Worm (Caenorhabditis elegans): ENCODE measurements around the gene F38B7.3.

Gene F38B7.3

ce11 chrV:11572803-11573490 is 24.0 kb downstream of the F38B7.3 start, which contains the start of the genes H12C20.7 and nhr-68:
TSS of gene H12C20.7 (minus strand) at chrV:11572990.
TSS of gene nhr-68 (plus strand) at chrV:11573440.
- peak; percentile 62 for TF ChIP-seq lin-38 (GFP tag; IDR thresholded peaks at IDR 0.05)
- TF ChIP-seq daf-19 (GFP tag; conservative IDR thresholded peaks at IDR 0.05): 0 out of 2 replicates have a peak, but pooled peaks have one; percentile 40
- peak; percentile 96 for TF ChIP-seq cey-2 (tag; optimal IDR thresholded peaks at IDR 0.05; ENCODE audit: borderline replicate concordance, insufficient read depth)
- TF ChIP-seq jun-1 (tag; optimal IDR thresholded peaks at IDR 0.05): peak; percentile 37
- no peak for TF ChIP-seq madf-5 (GFP tag; IDR thresholded peaks at IDR 0.05)
- TF ChIP-seq nhr-111 (GFP tag; optimal IDR thresholded peaks at IDR 0.05): no peak
- TF ChIP-seq lir-3 (tag; optimal IDR thresholded peaks at IDR 0.05): no peak
- TF ChIP-seq nhr-6 (tag; optimal IDR thresholded peaks at IDR 0.05): peak; percentile 48
- peak; percentile 59 for TF ChIP-seq pqm-1 (tag; optimal IDR thresholded peaks at IDR 0.05)
- no peak for TF ChIP-seq zip-11 (GFP tag; IDR thresholded peaks at IDR 0.05)
- no peak for TF ChIP-seq snpc-1.2 (GFP tag; IDR thresholded peaks at IDR 0.05)
- no peak for TF ChIP-seq R02D3.7 (tag; optimal IDR thresholded peaks at IDR 0.05)
- TF ChIP-seq zfp-3 (GFP tag; conservative IDR thresholded peaks at IDR 0.05): peak; percentile 86
- TF ChIP-seq nhr-102 (tag; optimal IDR thresholded peaks at IDR 0.05): peak; percentile 97
- TF ChIP-seq lin-39 (tag; optimal IDR thresholded peaks at IDR 0.05): no peak
- TF ChIP-seq attf-4 (tag; optimal IDR thresholded peaks at IDR 0.05): no peak
- TF ChIP-seq dve-1 (tag; optimal IDR thresholded peaks at IDR 0.05; ENCODE audit: insufficient read depth): peak; percentile 99
- TF ChIP-seq Y48G9A.11 (GFP tag; IDR thresholded peaks at IDR 0.05): no peak
- no peak for TF ChIP-seq ZK546.5 (tag; optimal IDR thresholded peaks at IDR 0.05)
- peak; percentile 38 for TF ChIP-seq rbr-2 (tag; optimal IDR thresholded peaks at IDR 0.05)
- peak; percentile 54; the same call in 1 of the 2 replicates for TF ChIP-seq arid-1 (GFP tag; conservative IDR thresholded peaks at IDR 0.05)
- peak; percentile 21 for TF ChIP-seq fos-1 (tag; optimal IDR thresholded peaks at IDR 0.05)
- no peak for TF ChIP-seq F37D6.2 (tag; optimal IDR thresholded peaks at IDR 0.05)
- no peak for TF ChIP-seq ceh-82 (tag; optimal IDR thresholded peaks at IDR 0.05)
- no peak for TF ChIP-seq ceh-62 (tag; optimal IDR thresholded peaks at IDR 0.05)
- TF ChIP-seq skn-1 (tag; optimal IDR thresholded peaks at IDR 0.05): no peak
- no peak for TF ChIP-seq sdz-12 (GFP tag; optimal IDR thresholded peaks at IDR 0.05)
- peak; percentile 55 for TF ChIP-seq zip-2 (tag; optimal IDR thresholded peaks at IDR 0.05)
- no peak for TF ChIP-seq egl-43 (GFP tag; IDR thresholded peaks at IDR 0.05)
- no peak for TF ChIP-seq tag-97 (GFP tag; IDR thresholded peaks at IDR 0.05)
- TF ChIP-seq zag-1 (tag; optimal IDR thresholded peaks at IDR 0.05): no peak
- no peak for TF ChIP-seq F49E8.2 (tag; optimal IDR thresholded peaks at IDR 0.05; ENCODE audit: borderline replicate concordance)
- peak; percentile 89 for TF ChIP-seq T26A8.4 (GFP tag; IDR thresholded peaks at IDR 0.05)
- TF ChIP-seq unc-130 (GFP tag; optimal IDR thresholded peaks at IDR 0.05): no peak
- peak; percentile 99 for TF ChIP-seq hlh-11 (tag; optimal IDR thresholded peaks at IDR 0.05)
- TF ChIP-seq nhr-76 (tag; optimal IDR thresholded peaks at IDR 0.05): peak; percentile 42
- peak; percentile 98 for TF ChIP-seq tra-1 (GFP tag; IDR thresholded peaks at IDR 0.05)
- peak; percentile 72 for TF ChIP-seq ztf-7 (tag; optimal IDR thresholded peaks at IDR 0.05)
- TF ChIP-seq D1046.2 (GFP tag; IDR thresholded peaks at IDR 0.05): peak; percentile 44; the same call in 1 of the 2 replicates
- peak; percentile 90 for TF ChIP-seq duxl-1 (tag; optimal IDR thresholded peaks at IDR 0.05; ENCODE audit: poor library complexity)
- TF ChIP-seq nhr-237 (tag; optimal IDR thresholded peaks at IDR 0.05): no peak
- no peak for TF ChIP-seq set-16 (GFP tag; IDR thresholded peaks at IDR 0.05)
- TF ChIP-seq nhr-10 (tag; optimal IDR thresholded peaks at IDR 0.05): peak; percentile 99
- TF ChIP-seq spr-1 (tag; optimal IDR thresholded peaks at IDR 0.05): peak; percentile 86
- TF ChIP-seq mxl-2 (GFP tag; conservative IDR thresholded peaks at IDR 0.05): peak; percentile 75
- no peak for TF ChIP-seq Y105C5A.15 (GFP tag; IDR thresholded peaks at IDR 0.05)
- TF ChIP-seq lin-29 (GFP tag; IDR thresholded peaks at IDR 0.05): peak; percentile 66; the same call in 1 of the 2 replicates
- TF ChIP-seq ZK337.2 (GFP tag; IDR thresholded peaks at IDR 0.05): no peak
- TF ChIP-seq mxl-3 (GFP tag; optimal IDR thresholded peaks at IDR 0.05): peak; percentile 100
- TF ChIP-seq dmd-6 (GFP tag; IDR thresholded peaks at IDR 0.05): peak; percentile 100
- peak; percentile 86 for TF ChIP-seq nhr-41 (GFP tag; IDR thresholded peaks at IDR 0.05)

Measured in whole organism, L4 larva.